Fruit fly (Drosophila melanogaster) whole organism, prepupa: ENCODE measurements around the gene Or85f.

ENCODE experiments used
- Blimp-1 ChIP-seq: fragments of 200-800 bp; sonication (Bioruptor generic); optimal IDR thresholded peaks from 3 replicates; lab custom pipeline; 2017; ENCODE audit warnings: missing biosample characterization, missing genetic modification characterization, mild to moderate bottlenecking, moderate library complexity, missing genetic modification reagents
- CG11294 ChIP-seq: fragments of 200-800 bp; sonication (Bioruptor generic); IDR thresholded peaks from 2 replicates; pipeline ENCODE4 v1.3.6; 2022; ENCODE audit warnings: missing biosample characterization, missing genetic modification characterization
- CG11762 ChIP-seq: fragments of 200-800 bp; sonication (Bioruptor generic); optimal IDR thresholded peaks from 3 replicates; lab custom pipeline; 2016; ENCODE audit warnings: missing biosample characterization, missing genetic modification characterization; ENCODE audit not compliant: insufficient read depth
- CG11902 ChIP-seq: fragments of 200-800 bp; sonication (Bioruptor generic); optimal IDR thresholded peaks from 3 replicates; lab custom pipeline; 2016; ENCODE audit warnings: missing biosample characterization, missing genetic modification characterization
- CG1621 ChIP-seq: fragments of 200-800 bp; sonication (Bioruptor generic); optimal IDR thresholded peaks from 3 replicates; lab custom pipeline; 2018; ENCODE audit warnings: missing biosample characterization, mild to moderate bottlenecking, missing genetic modification characterization
- CG16779 ChIP-seq: fragments of 200-800 bp; sonication (Bioruptor generic); optimal IDR thresholded peaks from 3 replicates; lab custom pipeline; 2017; ENCODE audit warnings: missing biosample characterization, mild to moderate bottlenecking, missing genetic modification characterization
- CG3032 ChIP-seq: fragments of 200-800 bp; optimal IDR thresholded peaks from 2 replicates; lab custom pipeline; 2019; ENCODE audit warnings: missing biosample characterization, mild to moderate bottlenecking, missing genetic modification characterization, moderate library complexity
- CG31627 ChIP-seq: fragments of 200-800 bp; sonication (Bioruptor generic); optimal IDR thresholded peaks from 3 replicates; lab custom pipeline; 2016; ENCODE audit warnings: missing biosample characterization, missing genetic modification characterization
- CG32006 ChIP-seq: fragments of 200-800 bp; sonication (Bioruptor generic); optimal IDR thresholded peaks from 3 replicates; lab custom pipeline; 2017; ENCODE audit warnings: missing biosample characterization, mild to moderate bottlenecking, missing genetic modification characterization
- CG34406 ChIP-seq: fragments of 200-800 bp; sonication (Bioruptor generic); optimal IDR thresholded peaks from 3 replicates; lab custom pipeline; 2016; ENCODE audit warnings: missing biosample characterization, missing genetic modification characterization
- CG3919 ChIP-seq: fragments of 200-800 bp; sonication (Bioruptor generic); optimal IDR thresholded peaks from 3 replicates; lab custom pipeline; 2016; ENCODE audit warnings: missing biosample characterization, missing genetic modification characterization
- CG6163 ChIP-seq: fragments of 200-800 bp; sonication (Bioruptor generic); IDR thresholded peaks from 3 replicates; pipeline ENCODE4 v1.3.6; 2022; ENCODE audit warnings: missing biosample characterization, missing genetic modification characterization
- CG6276 ChIP-seq: fragments of 200-800 bp; sonication (Bioruptor generic); optimal IDR thresholded peaks from 2 replicates; lab custom pipeline; 2017; ENCODE audit warnings: missing biosample characterization, mild to moderate bottlenecking, missing genetic modification characterization
- CG6792 ChIP-seq: fragments of 200-800 bp; sonication (Bioruptor generic); optimal IDR thresholded peaks from 3 replicates; lab custom pipeline; 2016; ENCODE audit warnings: missing biosample characterization, missing genetic modification characterization
- CG6854 ChIP-seq: fragments of 200-800 bp; sonication (Bioruptor generic); optimal IDR thresholded peaks from 2 replicates; lab custom pipeline; 2017; ENCODE audit warnings: missing biosample characterization, mild to moderate bottlenecking, missing genetic modification characterization
- CG8119 ChIP-seq: fragments of 200-800 bp; sonication (Bioruptor generic); IDR thresholded peaks from 3 replicates; pipeline ENCODE4 v1.3.6; 2022; ENCODE audit warnings: missing biosample characterization, missing genetic modification characterization
- CG8319 ChIP-seq: fragments of 200-800 bp; sonication (Bioruptor generic); optimal IDR thresholded peaks from 3 replicates; lab custom pipeline; 2016; ENCODE audit warnings: missing biosample characterization, missing genetic modification characterization
- CG8632 ChIP-seq: fragments of 200-800 bp; sonication (Bioruptor generic); optimal IDR thresholded peaks from 3 replicates; lab custom pipeline; 2016; ENCODE audit warnings: missing biosample characterization, missing genetic modification characterization
- CG9139 ChIP-seq: fragments of 200-800 bp; sonication (Bioruptor generic); optimal IDR thresholded peaks from 3 replicates; lab custom pipeline; 2017; ENCODE audit warnings: missing biosample characterization, mild to moderate bottlenecking, missing genetic modification characterization
- Eip75B ChIP-seq: fragments of 200-800 bp; sonication (Bioruptor generic); optimal IDR thresholded peaks from 3 replicates; lab custom pipeline; 2016; ENCODE audit warnings: missing biosample characterization, missing genetic modification characterization
- Eip78C ChIP-seq: fragments of 200-800 bp; sonication (Bioruptor generic); peaks from one replicate; lab custom pipeline; 2016; ENCODE audit warnings: missing biosample characterization, missing genetic modification characterization
- Eip93F ChIP-seq: fragments of 200-800 bp; sonication (Bioruptor generic); optimal IDR thresholded peaks from 2 replicates; lab custom pipeline; 2016; ENCODE audit warnings: missing biosample characterization, mild to moderate bottlenecking, missing genetic modification characterization
- Gug ChIP-seq: fragments of 200-800 bp; sonication (Bioruptor generic); IDR thresholded peaks from 2 replicates; pipeline ENCODE4 v1.3.6; 2022; ENCODE audit warnings: missing biosample characterization, missing genetic modification characterization
- Hr4 ChIP-seq: fragments of 200-800 bp; sonication (Bioruptor generic); optimal IDR thresholded peaks from 3 replicates; lab custom pipeline; 2016; ENCODE audit warnings: missing biosample characterization, missing genetic modification characterization
- Met ChIP-seq: fragments of 200-800 bp; sonication (Bioruptor generic); optimal IDR thresholded peaks from 3 replicates; lab custom pipeline; 2016; ENCODE audit warnings: missing biosample characterization, missing genetic modification characterization
- OdsH ChIP-seq: fragments of 200-800 bp; sonication (Bioruptor generic); optimal IDR thresholded peaks from 3 replicates; lab custom pipeline; 2016; ENCODE audit warnings: missing biosample characterization, missing genetic modification characterization
- Smox ChIP-seq: fragments of 200-800 bp; sonication (Bioruptor generic); optimal IDR thresholded peaks from 3 replicates; lab custom pipeline; 2016; ENCODE audit warnings: missing biosample characterization, missing genetic modification characterization
- Sox15 ChIP-seq: fragments of 200-800 bp; sonication (Bioruptor generic); optimal IDR thresholded peaks from 3 replicates; lab custom pipeline; 2016; ENCODE audit warnings: missing biosample characterization, missing genetic modification characterization
- dac ChIP-seq: fragments of 200-800 bp; sonication (Bioruptor generic); optimal IDR thresholded peaks from 2 replicates; lab custom pipeline; 2017; ENCODE audit warnings: missing biosample characterization, mild to moderate bottlenecking, missing genetic modification characterization
- dsx ChIP-seq: fragments of 200-800 bp; optimal IDR thresholded peaks from 3 replicates; lab custom pipeline; 2019; ENCODE audit warnings: missing biosample characterization, mild to moderate bottlenecking, missing genetic modification characterization, moderate library complexity; ENCODE audit not compliant: poor library complexity, severe bottlenecking
- esn ChIP-seq: fragments of 200-800 bp; sonication (Bioruptor generic); optimal IDR thresholded peaks from 2 replicates; lab custom pipeline; 2016; ENCODE audit warnings: missing biosample characterization, mild to moderate bottlenecking, missing genetic modification characterization, moderate library complexity
- fd59A ChIP-seq: fragments of 200-800 bp; sonication (Bioruptor generic); optimal IDR thresholded peaks from 2 replicates; lab custom pipeline; 2017; ENCODE audit warnings: missing biosample characterization, mild to moderate bottlenecking, missing genetic modification characterization, missing genetic modification reagents
- fd85E ChIP-seq: fragments of 200-800 bp; sonication (Bioruptor generic); optimal IDR thresholded peaks from 3 replicates; lab custom pipeline; 2016; ENCODE audit warnings: missing biosample characterization, missing genetic modification characterization
- fkh ChIP-seq: fragments of 200-800 bp; sonication (Bioruptor generic); optimal IDR thresholded peaks from 3 replicates; lab custom pipeline; 2017; ENCODE audit warnings: missing biosample characterization, mild to moderate bottlenecking, missing genetic modification characterization, moderate library complexity
- lz ChIP-seq: fragments of 200-800 bp; sonication (Bioruptor generic); optimal IDR thresholded peaks from 3 replicates; lab custom pipeline; 2016; ENCODE audit warnings: missing biosample characterization, missing genetic modification characterization
- net ChIP-seq: fragments of 200-800 bp; sonication (Bioruptor generic); optimal IDR thresholded peaks from 3 replicates; lab custom pipeline; 2016; ENCODE audit warnings: missing biosample characterization, missing genetic modification characterization
- salr ChIP-seq, 2 experiments: fragments of 200-800 bp; sonication (Bioruptor generic); optimal IDR thresholded peaks; 3 replicates each; lab custom pipeline; 2016 to 2018; ENCODE audit warnings: missing biosample characterization in 2 of 2, missing genetic modification characterization in 2 of 2, mild to moderate bottlenecking in 1 of 2
- ss ChIP-seq, 2 experiments: fragments of 200-800 bp; sonication (Bioruptor generic); optimal IDR thresholded peaks; 2 replicates in 1 of 2; 3 replicates in 1 of 2; lab custom pipeline; 2017 to 2018; ENCODE audit warnings: mild to moderate bottlenecking in 2 of 2, missing biosample characterization in 2 of 2, missing genetic modification characterization in 2 of 2, moderate library complexity in 1 of 2
- svp ChIP-seq: fragments of 200-800 bp; sonication (Bioruptor generic); peaks from one replicate; lab custom pipeline; 2016; ENCODE audit warnings: missing biosample characterization, missing genetic modification characterization
- topi ChIP-seq: fragments of 200-800 bp; sonication (Bioruptor generic); optimal IDR thresholded peaks from 3 replicates; lab custom pipeline; 2016; ENCODE audit warnings: missing biosample characterization, missing genetic modification characterization
- vri ChIP-seq: fragments of 200-800 bp; sonication (Bioruptor generic); optimal IDR thresholded peaks from 3 replicates; lab custom pipeline; 2016; ENCODE audit warnings: missing biosample characterization, mild to moderate bottlenecking, missing genetic modification characterization

Or85f gene

DNA sequence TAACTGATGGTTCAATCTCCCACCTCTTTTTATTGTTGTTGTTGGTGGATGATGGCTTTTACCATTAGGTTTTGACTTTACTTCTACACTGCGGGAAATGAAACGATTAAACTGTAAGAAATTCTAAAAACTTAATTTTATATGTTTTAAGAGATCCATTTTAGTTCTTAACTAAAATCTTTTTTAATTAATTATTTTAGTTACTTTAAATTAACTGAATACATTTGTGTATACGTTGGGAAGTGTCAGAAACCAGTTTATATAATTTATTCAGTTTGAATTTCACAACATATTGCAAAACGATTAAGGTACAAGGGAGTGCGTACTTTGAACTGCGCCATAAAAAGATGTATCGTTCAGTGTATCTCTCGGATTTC lies 44.7 kb upstream of the Or85f start (continued):
- TF ChIP-seq CG8632 (GFP tag; lab: Kevin White, UChicago) (peak; percentile 89), CG1621 (tag; lab: Kevin White, UChicago) (no peak), Gug (GFP tag; lab: Robert Waterston, UW) (no peak), Sox15 (GFP tag; lab: Kevin White, UChicago) (peak; percentile 64), CG6163 (no peak), dsx (GFP tag; lab: Kevin White, UChicago) (peak; percentile 55), CG8119 (no peak), fd85E (GFP tag; lab: Kevin White, UChicago) (no peak), Eip78C (peak; percentile 98), Eip75B (peak; percentile 78), dac (GFP tag; lab: Kevin White, UChicago) (peak; percentile 81), CG6276 (peak; percentile 92), CG8319 (GFP tag; lab: Kevin White, UChicago) (peak; percentile 75), CG32006 (GFP tag; lab: Kevin White, UChicago) (peak; percentile 96), Met (peak; percentile 88), fd59A (GFP tag; lab: Kevin White, UChicago) (peak; percentile 72), CG6854 (GFP tag; lab: Kevin White, UChicago) (peak; percentile 62), net (GFP tag; lab: Kevin White, UChicago) (peak; percentile 85), CG11294 (no peak), esn (GFP tag; lab: Kevin White, UChicago) (peak; percentile 91), lz (peak; percentile 82), CG11902 (GFP tag; lab: Kevin White, UChicago) (peak; percentile 77), CG34406 (GFP tag; lab: Kevin White, UChicago) (peak; percentile 88), Smox (GFP tag; lab: Kevin White, UChicago) (peak; percentile 87), fkh (GFP tag; lab: Kevin White, UChicago) (peak; percentile 4), CG3032 (peak; percentile 87)

DNA sequence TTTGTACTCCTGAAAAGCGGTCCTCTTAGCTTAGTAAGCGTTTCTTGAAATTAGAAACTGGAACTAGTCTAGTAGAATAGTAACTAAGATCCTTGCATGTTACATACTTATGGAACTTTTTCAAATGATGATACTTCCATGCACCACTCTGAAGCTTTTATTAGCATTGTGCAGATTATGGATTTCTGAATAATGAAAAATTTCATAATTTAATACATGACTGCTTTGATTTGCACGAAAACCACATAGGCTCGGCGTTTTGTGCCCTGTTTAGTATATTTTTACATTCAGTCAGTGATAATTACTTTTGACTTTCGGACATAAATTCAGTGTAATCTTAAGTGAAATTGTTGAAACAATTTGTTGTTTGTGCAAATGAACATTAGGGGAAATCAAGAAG lies 42.8 kb upstream of the Or85f start, which contains the start of gene CG43675:
Gene CG43675, plus strand, starts transcription at position 301 of the 400 bp plus-strand sequence.
- TF ChIP-seq Gug (GFP tag; lab: Robert Waterston, UW): no peak
- no peak for TF ChIP-seq OdsH (GFP tag; lab: Kevin White, UChicago)
- no peak for TF ChIP-seq CG6163
- no peak for TF ChIP-seq ss (GFP tag; optimal IDR thresholded peaks at IDR 0.05; lab: Kevin White, UChicago)
- TF ChIP-seq Blimp-1: no peak
- no peak for TF ChIP-seq Hr4 (GFP tag; lab: Kevin White, UChicago)
- TF ChIP-seq fd59A (GFP tag; lab: Kevin White, UChicago): no peak
- TF ChIP-seq fd85E (GFP tag; lab: Kevin White, UChicago): no peak
- no peak for TF ChIP-seq CG3919 (GFP tag; lab: Kevin White, UChicago)
- TF ChIP-seq Smox (GFP tag; lab: Kevin White, UChicago): no peak
- no peak for TF ChIP-seq CG8319 (GFP tag; lab: Kevin White, UChicago)
- no peak for TF ChIP-seq CG11294

DNA sequence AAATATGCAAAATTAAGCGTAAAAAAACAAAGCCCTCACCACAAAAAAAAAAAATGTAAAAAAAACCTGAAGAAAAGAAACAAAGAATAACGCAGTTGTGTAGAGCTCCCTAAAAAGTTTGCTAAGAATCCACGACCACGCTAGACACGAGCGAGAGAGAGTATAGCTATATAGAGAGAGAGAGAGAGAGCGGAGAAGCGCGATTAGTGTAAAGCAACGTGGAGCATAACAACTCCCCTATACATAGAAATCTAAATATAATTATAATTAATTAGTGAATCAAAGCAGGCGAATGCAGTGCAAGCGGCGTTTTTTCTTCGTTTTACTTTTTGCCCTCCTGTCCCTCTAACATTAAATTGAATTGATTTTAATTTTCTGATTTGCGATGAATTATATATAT lies 38.6 kb upstream of the Or85f start:
- TF ChIP-seq dac (GFP tag; lab: Kevin White, UChicago): no peak
- TF ChIP-seq CG11762 (GFP tag; lab: Kevin White, UChicago): no peak
- no peak for TF ChIP-seq ss (GFP tag; optimal IDR thresholded peaks at IDR 0.05; lab: Kevin White, UChicago)
- TF ChIP-seq CG11902 (GFP tag; lab: Kevin White, UChicago): no peak

DNA sequence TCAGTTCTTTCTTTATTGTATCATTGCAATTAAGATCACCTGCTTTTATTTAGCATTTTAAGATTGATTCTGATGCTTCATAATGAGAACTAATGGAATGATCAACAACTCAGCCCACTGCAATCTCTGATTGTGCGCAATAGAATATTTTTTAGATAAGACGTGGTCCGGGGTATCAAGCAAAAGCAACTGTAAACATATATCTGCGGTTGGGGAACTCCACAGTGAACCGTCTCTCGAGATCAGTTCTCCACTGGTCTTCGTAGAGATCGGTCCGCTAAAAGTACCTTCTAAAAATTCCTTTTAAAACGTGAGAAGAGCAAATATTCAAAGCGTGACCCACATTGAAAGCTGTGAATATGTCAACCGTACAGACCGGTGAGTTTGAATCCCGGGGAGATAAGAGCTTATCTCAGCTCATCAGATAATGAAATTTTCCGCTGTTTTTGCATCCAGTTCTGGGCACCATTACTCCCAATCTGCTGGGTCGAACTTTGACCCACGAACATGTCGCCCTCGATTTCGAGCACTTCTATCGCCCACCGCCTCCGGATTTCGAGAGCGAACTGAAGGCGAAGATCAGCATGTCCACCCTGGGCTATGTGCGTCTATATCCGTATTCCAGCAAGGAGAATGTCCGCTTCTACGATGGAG lies 34.8 kb upstream of the Or85f start, which contains the start of gene CG18473:
Gene CG18473, plus strand, starts transcription at position 240 of the 654 bp plus-strand sequence.
- TF ChIP-seq CG6792 (no peak), CG9139 (GFP tag; lab: Kevin White, UChicago) (no peak), topi (GFP tag; lab: Kevin White, UChicago) (no peak), Gug (GFP tag; lab: Robert Waterston, UW) (no peak), Eip78C (peak; percentile 65), fkh (GFP tag; lab: Kevin White, UChicago) (peak; percentile 10), salr (GFP tag; optimal IDR thresholded peaks at IDR 0.05; lab: Kevin White, UChicago) (no peak), CG16779 (tag; lab: Kevin White, UChicago) (no peak), CG8632 (GFP tag; lab: Kevin White, UChicago) (no peak), svp (GFP tag; lab: Kevin White, UChicago) (peak; percentile 93), Eip93F (no peak), vri (no peak), CG31627 (GFP tag; lab: Kevin White, UChicago) (no peak)
